Worm (Caenorhabditis elegans): ENCODE data around the gene eif-3.B.

DNA sequence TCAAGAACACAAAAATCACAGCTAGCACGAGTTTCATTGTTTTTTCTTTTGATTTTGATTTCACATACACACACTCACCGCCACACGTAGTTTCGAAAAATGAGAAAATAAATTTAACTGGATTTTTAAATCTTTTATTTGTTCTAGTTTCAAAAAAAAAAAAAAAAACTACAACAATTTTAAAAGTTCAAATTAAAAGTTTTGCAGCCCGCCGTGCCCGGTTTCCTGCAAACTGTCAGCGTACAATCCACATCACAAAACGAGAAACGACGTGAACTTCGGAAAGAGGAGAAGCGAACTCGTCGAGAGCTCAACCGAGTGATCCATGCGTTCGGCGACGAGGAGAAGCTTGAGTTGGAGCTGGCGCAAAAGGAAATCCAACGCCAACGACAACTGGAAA is 37.5 kb upstream of the eif-3.B start, which contains the start of gene Y54E2A.5:
- no peak for TF ChIP-seq mab-5 (tag; optimal IDR thresholded peaks at IDR 0.05)
- TF ChIP-seq unc-120 (tag; optimal IDR thresholded peaks at IDR 0.05; ENCODE audit: poor library complexity, severe bottlenecking) = no peak
- TF ChIP-seq ztf-11 (tag; optimal IDR thresholded peaks at IDR 0.05) = no peak
